Fruit fly (Drosophila melanogaster) Kc167 (cell line): ENCODE data around the gene bcd.

Experiments
- Myc ChIP-seq: fragments of >200 bp; optimal IDR thresholded peaks from 2 replicates; lab custom pipeline; 2017; ENCODE audit warnings: missing external identifiers
- Sin3A ChIP-seq: fragments of >200 bp; optimal IDR thresholded peaks from 2 replicates; lab custom pipeline; 2018; ENCODE audit warnings: missing external identifiers
- h ChIP-seq: fragments of >200 bp; optimal IDR thresholded peaks from 3 replicates; lab custom pipeline; 2018; ENCODE audit warnings: missing external identifiers
- insv ChIP-seq: fragments of >200 bp; optimal IDR thresholded peaks from 3 replicates; lab custom pipeline; 2018; ENCODE audit warnings: missing external identifiers
- psq ChIP-seq: fragments of >200 bp; optimal IDR thresholded peaks from 2 replicates; lab custom pipeline; 2017; ENCODE audit warnings: missing external identifiers
- ttk ChIP-seq: sonication (Bioruptor generic); optimal IDR thresholded peaks from 2 replicates; lab custom pipeline; 2017; ENCODE audit warnings: missing external identifiers

Gene bcd

DNA sequence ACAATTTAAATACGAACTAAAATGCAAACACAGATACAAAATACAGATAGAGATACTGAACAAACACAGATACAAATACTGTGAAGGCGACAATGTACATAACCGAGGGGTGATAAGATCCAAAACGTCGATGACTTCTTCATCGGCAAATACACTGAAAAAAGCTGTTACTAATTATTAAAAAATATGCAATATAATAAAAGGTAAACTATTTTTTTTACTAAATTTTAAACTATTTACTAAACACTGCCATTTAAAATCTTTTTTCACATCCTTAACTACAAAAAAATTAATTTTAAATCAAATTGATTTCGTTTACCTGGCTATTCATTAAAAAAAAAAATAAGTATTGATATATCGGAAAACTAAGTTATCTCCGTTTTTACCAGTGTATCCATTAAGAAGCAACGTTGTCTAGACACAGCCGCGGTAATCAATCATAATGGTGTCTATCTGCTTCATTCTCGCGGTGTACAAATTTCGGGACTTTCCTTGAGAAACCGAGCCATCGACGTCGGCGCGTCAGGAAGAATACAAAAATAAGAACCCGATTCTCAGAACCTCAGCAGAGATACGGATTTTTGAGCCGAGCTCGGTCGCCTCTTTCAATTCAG, 3.6 kb upstream of the bcd start:
- TF ChIP-seq Sin3A (no peak), insv (no peak), ttk (lab: Kevin White, UChicago) (no peak), h (lab: Kevin White, UChicago) (no peak), Myc (lab: Kevin White, UChicago) (no peak), psq (lab: Kevin White, UChicago) (no peak)

DNA sequence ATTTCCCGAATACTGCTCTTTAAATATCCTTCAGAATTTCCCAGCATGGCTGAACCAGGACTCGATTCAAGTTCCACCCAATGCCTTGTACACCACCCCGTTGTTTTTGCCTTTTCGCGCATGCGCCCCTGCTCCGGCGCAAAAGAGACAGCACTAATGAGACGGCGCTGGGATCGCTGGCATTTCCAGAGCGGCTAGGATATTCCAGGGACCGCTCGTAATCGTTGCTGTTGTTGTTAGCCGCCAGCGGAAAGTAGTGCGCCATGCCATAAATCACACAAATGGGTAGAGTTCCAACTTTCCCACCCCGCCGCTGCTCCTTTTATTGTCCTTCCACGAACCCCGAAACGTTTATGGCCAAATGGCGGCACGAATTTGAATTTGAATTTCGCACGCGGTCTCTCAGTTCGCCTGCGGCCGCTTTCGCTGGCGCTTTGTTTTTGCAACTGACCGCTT, 3.0 kb upstream of the bcd start, which contains the start of gene Ama:
Ama (plus strand) TSS at position 406 of the 456 bp plus-strand sequence.
- TF ChIP-seq Sin3A, result no peak
- TF ChIP-seq ttk (lab: Kevin White, UChicago), result no peak
- no peak for TF ChIP-seq h (lab: Kevin White, UChicago)
- TF ChIP-seq psq (lab: Kevin White, UChicago), result no peak
- TF ChIP-seq insv, result no peak
- no peak for TF ChIP-seq Myc (lab: Kevin White, UChicago)

DNA sequence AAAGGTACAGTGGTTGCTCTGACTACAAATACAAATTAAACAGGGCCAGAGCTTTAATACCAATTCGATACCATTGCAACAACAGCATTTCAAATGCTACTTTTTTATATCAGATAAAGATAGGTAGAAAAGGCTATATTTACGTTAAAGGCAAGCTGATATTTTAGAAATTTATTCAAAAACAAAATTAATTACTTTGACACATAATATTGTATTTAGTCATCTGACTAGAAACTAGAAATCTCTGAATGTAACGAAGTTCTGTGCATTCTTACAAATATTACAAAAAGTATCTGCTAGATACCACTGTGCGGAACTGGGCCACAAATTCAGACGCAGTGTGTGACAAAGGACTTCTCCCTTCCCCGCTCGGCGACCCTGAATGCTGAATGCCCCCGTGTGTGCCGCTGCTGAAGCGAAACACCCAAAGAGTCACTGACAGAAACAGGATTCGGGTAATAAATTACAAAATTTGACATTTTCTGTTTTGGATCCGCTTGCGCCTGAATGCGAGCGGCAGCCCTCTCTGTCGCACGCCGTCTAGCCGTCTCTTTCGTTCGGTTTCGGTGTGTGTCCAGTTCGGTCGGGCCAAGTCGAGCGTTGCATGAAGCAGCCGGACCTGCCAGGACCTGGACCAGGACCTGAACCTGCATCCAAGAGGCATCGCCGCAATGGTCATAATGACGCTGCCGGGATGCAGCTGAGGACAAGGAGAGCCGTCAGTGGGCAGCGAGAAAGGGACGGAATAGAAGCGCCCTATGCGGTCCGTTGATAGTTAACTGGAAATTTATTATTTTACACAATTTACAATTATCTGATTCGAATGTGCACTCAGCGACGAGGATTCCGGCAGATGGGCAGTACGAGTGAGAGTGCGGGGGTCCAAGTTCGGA, 1.7 kb upstream of the bcd start:
- TF ChIP-seq ttk (lab: Kevin White, UChicago) (no peak), h (lab: Kevin White, UChicago) (no peak), insv (no peak), Sin3A (no peak), psq (lab: Kevin White, UChicago) (no peak), Myc (lab: Kevin White, UChicago) (no peak)

DNA sequence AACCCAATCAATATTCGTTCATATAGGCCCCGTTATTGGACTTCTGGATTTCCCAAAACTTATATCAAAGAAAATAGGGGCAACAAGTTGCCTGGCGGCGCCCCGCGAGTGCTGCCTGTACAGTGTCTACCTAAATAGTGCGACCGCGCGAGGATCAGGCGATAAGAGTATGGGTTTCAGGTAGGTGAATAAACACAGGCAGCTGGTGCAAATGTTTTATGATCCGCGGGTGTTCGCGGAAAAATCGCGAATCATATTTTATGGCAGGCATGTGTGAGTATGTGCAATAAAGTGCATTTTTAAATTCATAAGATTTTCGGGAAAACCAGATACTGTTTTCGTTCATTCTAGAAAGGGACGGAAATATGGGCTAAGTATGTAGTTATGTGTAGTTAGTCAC, 3.8 kb downstream of the bcd start:
- TF ChIP-seq Sin3A (no peak), h (lab: Kevin White, UChicago) (no peak), insv (no peak), ttk (lab: Kevin White, UChicago) (no peak), Myc (lab: Kevin White, UChicago) (no peak), psq (lab: Kevin White, UChicago) (no peak)

DNA sequence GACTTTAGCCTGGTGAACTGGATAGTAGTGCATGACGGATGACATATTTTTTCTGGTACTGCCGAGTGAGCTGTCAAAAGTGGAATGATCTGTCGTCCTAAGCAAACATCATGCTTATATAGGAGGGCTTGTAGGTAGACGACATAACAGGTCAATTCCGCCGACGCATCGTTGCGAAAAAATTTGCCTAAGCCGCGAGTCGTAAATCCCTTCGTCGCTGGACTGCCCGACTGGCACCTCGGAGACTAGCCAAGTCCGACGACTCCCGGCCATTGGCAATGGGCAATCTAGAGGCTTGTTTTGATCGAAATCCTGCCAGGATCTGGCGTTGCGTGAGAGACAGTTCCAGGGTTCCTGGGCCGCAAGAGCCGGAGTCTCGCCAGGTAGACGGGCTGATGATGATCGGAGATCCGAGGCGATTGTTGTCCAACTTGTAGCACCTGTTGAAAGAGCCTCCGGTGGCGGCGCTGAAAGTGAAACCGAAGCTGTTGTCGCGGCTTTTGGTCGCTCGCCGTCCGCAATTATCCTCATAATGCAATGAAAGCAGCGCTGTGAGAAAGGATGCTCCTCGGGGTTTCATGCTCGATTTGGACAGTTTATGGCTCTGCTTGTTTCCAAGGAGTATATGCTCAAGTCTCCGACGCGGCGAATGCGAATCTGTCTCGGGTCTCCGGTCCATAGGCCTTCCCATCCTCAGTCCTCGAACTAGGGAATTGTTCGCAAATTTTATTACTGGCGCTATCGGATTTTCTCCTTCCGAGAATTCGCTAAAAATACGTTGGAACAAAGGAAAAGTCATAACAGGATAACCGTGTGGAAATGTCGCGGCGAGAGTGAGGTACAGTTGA, 4.9 kb downstream of the bcd start, which contains the start of gene zen:
zen (minus strand) TSS at position 91 of the 848 bp plus-strand sequence.
- no peak for TF ChIP-seq Sin3A
- no peak for TF ChIP-seq h (lab: Kevin White, UChicago)
- no peak for TF ChIP-seq Myc (lab: Kevin White, UChicago)
- no peak for TF ChIP-seq psq (lab: Kevin White, UChicago)

DNA sequence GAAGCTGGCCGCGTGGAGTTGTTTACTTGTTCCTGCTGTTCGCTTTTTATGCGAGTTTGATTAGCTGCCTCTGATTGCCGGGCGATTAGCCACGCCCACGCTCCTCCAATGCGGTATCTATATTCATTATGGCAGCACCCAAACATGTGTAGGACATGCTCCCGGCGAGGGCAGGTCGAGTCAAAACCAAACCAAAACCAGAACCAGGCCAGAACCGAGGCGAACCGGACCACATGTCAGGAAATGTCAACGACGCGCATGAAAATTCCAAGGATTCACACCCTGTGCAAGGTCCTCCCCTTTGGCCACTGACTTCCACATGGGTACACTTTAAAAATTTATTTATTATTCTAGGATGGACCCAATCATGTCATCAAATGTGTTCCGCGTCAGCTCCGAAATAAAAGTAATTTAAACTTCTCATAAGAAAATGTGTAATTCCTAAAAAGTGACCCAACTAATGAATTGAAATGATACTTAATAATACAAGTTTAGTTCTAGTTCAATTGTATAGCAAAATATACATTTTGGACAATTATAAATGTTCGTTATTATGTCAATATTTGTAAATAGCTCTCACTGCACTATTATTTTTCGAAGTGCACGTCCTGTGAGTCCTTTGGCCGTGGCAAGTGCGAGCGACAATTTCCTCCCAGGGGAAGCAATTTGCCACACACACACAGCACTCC, 7.7 kb downstream of the bcd start:
- TF ChIP-seq Myc (lab: Kevin White, UChicago), result no peak
- no peak for TF ChIP-seq insv
- TF ChIP-seq Sin3A, result no peak
- TF ChIP-seq ttk (lab: Kevin White, UChicago), result no peak
- TF ChIP-seq psq (lab: Kevin White, UChicago), result no peak
- no peak for TF ChIP-seq h (lab: Kevin White, UChicago)

DNA sequence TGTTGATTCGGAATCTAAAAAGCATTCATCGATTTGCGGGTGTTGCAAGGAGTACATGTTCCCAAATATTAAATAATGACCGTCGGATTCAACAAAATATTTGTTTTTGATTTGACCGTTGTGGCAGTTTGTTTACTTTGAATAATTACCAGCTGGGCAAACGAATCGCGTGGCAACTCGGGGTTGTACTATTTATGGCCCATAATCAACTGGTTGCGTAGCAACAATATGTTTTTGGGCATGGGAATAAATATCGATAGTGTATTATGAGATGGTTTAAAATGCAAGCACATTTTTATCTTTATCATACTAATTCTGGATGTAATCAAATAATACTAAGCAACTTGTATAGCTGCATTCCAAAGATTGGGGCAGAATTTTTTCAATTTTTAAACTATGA, 11.4 kb downstream of the bcd start, which contains the start of gene CG34297:
CG34297 (minus strand) TSS at position 101 of the 400 bp plus-strand sequence.
- TF ChIP-seq Sin3A (no peak), Myc (lab: Kevin White, UChicago) (no peak), ttk (lab: Kevin White, UChicago) (no peak), insv (no peak), h (lab: Kevin White, UChicago) (no peak), psq (lab: Kevin White, UChicago) (no peak)

DNA sequence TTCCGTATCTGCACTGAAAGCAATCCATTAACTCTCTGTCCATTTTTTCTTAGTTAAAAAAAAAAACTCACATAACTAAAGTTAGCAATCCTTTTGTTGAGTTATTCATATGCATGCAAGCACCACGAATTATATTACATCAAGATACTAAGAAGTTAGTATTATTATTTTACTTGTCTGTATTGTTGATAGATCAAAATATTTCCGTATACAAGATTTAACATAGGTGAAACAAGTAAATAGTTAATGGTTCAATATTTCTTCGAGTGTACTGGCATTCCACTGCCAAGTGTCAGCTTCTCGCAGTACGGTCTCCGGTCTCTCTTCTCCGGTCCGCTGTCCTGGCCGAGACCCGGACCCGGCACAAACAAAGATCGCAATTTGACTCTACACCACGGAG, 13.1 kb downstream of the bcd start:
- TF ChIP-seq ttk (lab: Kevin White, UChicago), result no peak
- no peak for TF ChIP-seq psq (lab: Kevin White, UChicago)
- no peak for TF ChIP-seq insv
- TF ChIP-seq Sin3A, result no peak
- TF ChIP-seq h (lab: Kevin White, UChicago), result no peak
- no peak for TF ChIP-seq Myc (lab: Kevin White, UChicago)

DNA sequence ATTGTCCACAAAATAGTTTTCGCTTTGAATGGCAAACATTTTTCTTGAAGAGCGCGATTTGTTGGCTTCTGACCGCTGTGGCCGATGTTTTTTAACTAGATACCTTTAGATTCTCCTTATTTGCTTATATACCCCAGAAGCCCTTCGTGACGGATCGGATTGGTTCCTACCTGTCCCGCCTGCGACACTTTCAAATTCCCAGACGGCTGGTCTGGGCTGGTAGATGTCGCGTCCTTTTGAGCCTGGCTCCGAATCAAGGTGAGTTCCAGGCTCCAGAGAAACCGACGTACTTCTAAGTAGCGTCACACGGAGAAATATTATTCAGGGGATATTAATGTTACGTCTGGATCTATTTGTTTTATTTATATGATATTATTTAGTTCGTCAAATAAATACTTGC, 15.2 kb downstream of the bcd start, which contains the start of gene zen2:
zen2 (minus strand) TSS at position 101 of the 400 bp plus-strand sequence.
- TF ChIP-seq h (lab: Kevin White, UChicago), result no peak
- no peak for TF ChIP-seq Sin3A
- no peak for TF ChIP-seq insv
- no peak for TF ChIP-seq ttk (lab: Kevin White, UChicago)
- TF ChIP-seq psq (lab: Kevin White, UChicago), result no peak
- no peak for TF ChIP-seq Myc (lab: Kevin White, UChicago)

DNA sequence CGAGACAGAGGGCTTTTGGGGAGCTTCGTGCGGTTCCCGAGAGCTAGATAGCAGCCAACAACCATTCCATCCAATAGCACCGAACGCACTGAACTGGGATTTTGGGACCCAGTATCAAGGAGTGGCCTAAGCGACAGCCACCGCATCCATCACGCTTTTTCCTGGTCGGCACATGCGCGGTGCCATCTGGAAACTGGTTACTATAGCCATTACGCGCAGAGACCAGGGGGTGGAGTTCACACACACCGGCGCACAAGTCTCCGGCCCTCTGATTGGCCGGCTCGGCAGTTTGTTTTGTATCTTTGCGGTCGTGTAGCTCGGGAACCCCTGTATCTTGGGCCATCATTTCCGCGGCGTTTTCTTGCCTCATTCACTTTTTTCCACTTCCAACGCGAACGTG, 17.3 kb downstream of the bcd start, which contains the start of gene pb:
pb (minus strand) TSS at position 81 of the 400 bp plus-strand sequence.
- TF ChIP-seq psq (lab: Kevin White, UChicago) (no peak), insv (no peak), h (lab: Kevin White, UChicago) (no peak), Sin3A (no peak), ttk (lab: Kevin White, UChicago) (no peak), Myc (lab: Kevin White, UChicago) (no peak)
